Fruit fly (Drosophila melanogaster) whole organism, embryonic: ENCODE results near the gene kibra.

Experiments used
- CG11696 ChIP-seq: fragments of 200-800 bp; sonication (Bioruptor generic); IDR thresholded peaks from 2 replicates; pipeline ENCODE4 v1.3.6; 2022; ENCODE audit warnings: missing biosample characterization, missing genetic modification characterization
- CG12155 ChIP-seq: fragments of 200-800 bp; sonication (Bioruptor generic); optimal IDR thresholded peaks from 3 replicates; lab custom pipeline; 2016; ENCODE audit warnings: missing biosample characterization, missing genetic modification characterization
- CG12219 ChIP-seq: fragments of 200-800 bp; sonication (Bioruptor generic); optimal IDR thresholded peaks from 3 replicates; lab custom pipeline; 2018; ENCODE audit warnings: missing biosample characterization, mild to moderate bottlenecking, missing genetic modification characterization
- CG14710 ChIP-seq: fragments of 200-800 bp; sonication (Bioruptor generic); optimal IDR thresholded peaks from 3 replicates; lab custom pipeline; 2019; ENCODE audit warnings: missing biosample characterization, mild to moderate bottlenecking, missing genetic modification characterization, moderate library complexity
- CG1603 ChIP-seq: fragments of 200-800 bp; sonication (Bioruptor generic); optimal IDR thresholded peaks from 2 replicates; lab custom pipeline; 2019; ENCODE audit warnings: missing biosample characterization, mild to moderate bottlenecking, missing genetic modification characterization, moderate library complexity
- CG18262 ChIP-seq: fragments of 200-800 bp; optimal IDR thresholded peaks from 3 replicates; lab custom pipeline; 2019; ENCODE audit warnings: missing biosample characterization, mild to moderate bottlenecking, missing genetic modification characterization, moderate library complexity
- CG2116 ChIP-seq: fragments of 200-800 bp; sonication (Bioruptor generic); optimal IDR thresholded peaks from 3 replicates; lab custom pipeline; 2018; ENCODE audit warnings: missing biosample characterization, mild to moderate bottlenecking, missing genetic modification characterization
- CG2712 ChIP-seq: fragments of 200-800 bp; optimal IDR thresholded peaks from 3 replicates; lab custom pipeline; 2019; ENCODE audit warnings: missing biosample characterization, mild to moderate bottlenecking, missing genetic modification characterization, moderate library complexity
- CG34224 ChIP-seq: fragments of 200-800 bp; sonication (Bioruptor generic); IDR thresholded peaks from 3 replicates; pipeline ENCODE4 v1.3.6; 2022; ENCODE audit warnings: missing biosample characterization, missing genetic modification characterization; ENCODE audit not compliant: partially characterized antibody
- CG4617 ChIP-seq: fragments of 200-800 bp; sonication (Bioruptor generic); optimal IDR thresholded peaks from 3 replicates; lab custom pipeline; 2016; ENCODE audit warnings: missing biosample characterization, missing genetic modification characterization, borderline replicate concordance
- CG6254 ChIP-seq: fragments of 200-800 bp; sonication (Bioruptor generic); optimal IDR thresholded peaks from 3 replicates; lab custom pipeline; 2017; ENCODE audit warnings: mild to moderate bottlenecking, missing biosample characterization, missing genetic modification reagents, missing genetic modification characterization
- CG6272 ChIP-seq: fragments of 200-800 bp; sonication (Bioruptor generic); IDR thresholded peaks from 2 replicates; pipeline ENCODE4 v1.3.6; 2022; ENCODE audit warnings: missing biosample characterization, missing genetic modification characterization
- CG6765 ChIP-seq: fragments of 200-800 bp; sonication (Bioruptor generic); optimal IDR thresholded peaks from 3 replicates; lab custom pipeline; 2017; ENCODE audit warnings: missing biosample characterization, mild to moderate bottlenecking, missing genetic modification characterization
- CG7963 ChIP-seq: fragments of 200-800 bp; sonication (Bioruptor generic); IDR thresholded peaks from 3 replicates; pipeline ENCODE4 v1.3.6; 2022; ENCODE audit warnings: missing biosample characterization, missing genetic modification characterization; ENCODE audit not compliant: partially characterized antibody
- CoRest ChIP-seq: fragments of 200-800 bp; sonication (Bioruptor generic); optimal IDR thresholded peaks from 3 replicates; lab custom pipeline; 2018; ENCODE audit warnings: missing biosample characterization, mild to moderate bottlenecking, missing genetic modification characterization, moderate library complexity
- D ChIP-seq, 2 experiments: fragments of 200-800 bp in 1 of 2; fragments of >200 bp in 1 of 2; sonication (Bioruptor generic) in 1 of 2; optimal IDR thresholded peaks; 2 replicates in 1 of 2; 3 replicates in 1 of 2; lab custom pipeline; 2017; ENCODE audit warnings: mild to moderate bottlenecking in 1 of 2, missing biosample characterization in 1 of 2, missing genetic modification characterization in 1 of 2, missing genetic modification reagents in 1 of 2
- Hsf ChIP-seq: fragments of 200-800 bp; sonication (Bioruptor generic); optimal IDR thresholded peaks from 3 replicates; lab custom pipeline; 2016; ENCODE audit warnings: missing biosample characterization, missing genetic modification characterization
- Lpt ChIP-seq: fragments of >200 bp; optimal IDR thresholded peaks from 2 replicates; lab custom pipeline; 2018; ENCODE audit warnings: missing biosample characterization, missing genetic modification characterization
- NC2β ChIP-seq: fragments of 200-800 bp; sonication (Bioruptor generic); optimal IDR thresholded peaks from 2 replicates; lab custom pipeline; 2016; ENCODE audit warnings: missing biosample characterization, missing genetic modification characterization
- Side ChIP-seq: fragments of 200-800 bp; sonication (Bioruptor generic); optimal IDR thresholded peaks from 2 replicates; lab custom pipeline; 2016; ENCODE audit warnings: missing biosample characterization, missing genetic modification characterization
- Sin3A ChIP-seq: fragments of >200 bp; optimal IDR thresholded peaks from 2 replicates; lab custom pipeline; 2018
- Xrp1 ChIP-seq: fragments of 200-800 bp; sonication (Bioruptor generic); IDR thresholded peaks from 2 replicates; pipeline ENCODE4 v1.3.6; 2022; ENCODE audit warnings: missing biosample characterization, missing genetic modification characterization
- ap ChIP-seq: fragments of 200-800 bp; sonication (Bioruptor generic); IDR thresholded peaks from 2 replicates; pipeline ENCODE4 v1.3.6; 2022; ENCODE audit warnings: missing biosample characterization, missing genetic modification characterization
- ash1 ChIP-seq: fragments of 200-800 bp; sonication (Bioruptor generic); optimal IDR thresholded peaks from 2 replicates; lab custom pipeline; 2018; ENCODE audit warnings: missing biosample characterization, mild to moderate bottlenecking, missing genetic modification characterization
- br ChIP-seq: fragments of >200 bp; optimal IDR thresholded peaks from 2 replicates; lab custom pipeline; 2017
- chif ChIP-seq, 2 experiments: fragments of 200-800 bp; sonication (Bioruptor generic); optimal IDR thresholded peaks; 3 replicates each; lab custom pipeline; 2016; ENCODE audit warnings: missing biosample characterization in 2 of 2, missing genetic modification characterization in 2 of 2
- dm ChIP-seq: fragments of 200-800 bp; sonication (Bioruptor generic); optimal IDR thresholded peaks from 3 replicates; lab custom pipeline; 2016; ENCODE audit warnings: missing biosample characterization, missing genetic modification characterization
- dpn ChIP-seq, 2 experiments: fragments of 200-800 bp; sonication (Bioruptor generic); optimal IDR thresholded peaks; 3 replicates each; lab custom pipeline; 2016; ENCODE audit warnings: missing biosample characterization in 2 of 2, missing genetic modification characterization in 2 of 2
- esg ChIP-seq: fragments of 200-800 bp; sonication (Bioruptor generic); conservative IDR thresholded peaks from 2 replicates; pipeline ENCODE4 v1.3.6; 2022; ENCODE audit warnings: missing biosample characterization, missing genetic modification characterization
- fd102C ChIP-seq: fragments of 200-800 bp; sonication (Bioruptor generic); optimal IDR thresholded peaks from 2 replicates; lab custom pipeline; 2018; ENCODE audit warnings: missing biosample characterization, mild to moderate bottlenecking, missing genetic modification characterization, moderate library complexity
- hbn ChIP-seq: fragments of 200-800 bp; sonication (Bioruptor generic); IDR thresholded peaks from 2 replicates; pipeline ENCODE4 v1.3.6; 2022; ENCODE audit warnings: missing biosample characterization, missing genetic modification characterization; ENCODE audit not compliant: partially characterized antibody
- inv ChIP-seq: fragments of 200-800 bp; sonication (Bioruptor generic); IDR thresholded peaks from 2 replicates; pipeline ENCODE4 v1.3.6; 2022; ENCODE audit warnings: missing biosample characterization, missing genetic modification characterization; ENCODE audit not compliant: partially characterized antibody
- nom ChIP-seq: fragments of 200-800 bp; sonication (Bioruptor generic); optimal IDR thresholded peaks from 2 replicates; lab custom pipeline; 2017; ENCODE audit warnings: missing biosample characterization, missing genetic modification characterization, mild to moderate bottlenecking, moderate library complexity, missing genetic modification reagents
- prd ChIP-seq, 3 experiments: fragments of >200 bp in 2 of 3; fragments of 200-800 bp in 1 of 3; sonication (Bioruptor generic) in 1 of 3; optimal IDR thresholded peaks in 2 of 3; IDR thresholded peaks in 1 of 3; 2 replicates in 2 of 3; 3 replicates in 1 of 3; pipeline versions ENCODE4 v1.3.6 to Lab custom; 2017 to 2022; ENCODE audit warnings: missing biosample characterization in 1 of 3, missing genetic modification characterization in 1 of 3
- pros ChIP-seq: fragments of 200-800 bp; sonication (Bioruptor generic); optimal IDR thresholded peaks from 3 replicates; lab custom pipeline; 2019; ENCODE audit warnings: missing biosample characterization, mild to moderate bottlenecking, missing genetic modification characterization, moderate library complexity
- sens ChIP-seq: fragments of 200-800 bp; sonication (Bioruptor generic); peaks from one replicate; lab custom pipeline; 2016; ENCODE audit warnings: missing biosample characterization, missing genetic modification characterization
- slp2 ChIP-seq: fragments of 200-800 bp; sonication (Bioruptor generic); optimal IDR thresholded peaks from 2 replicates; lab custom pipeline; 2016; ENCODE audit warnings: missing biosample characterization, missing genetic modification characterization
- ssp ChIP-seq: fragments of 200-800 bp; sonication (Bioruptor generic); IDR thresholded peaks from 2 replicates; pipeline ENCODE4 v1.3.6; 2022; ENCODE audit warnings: missing biosample characterization, missing genetic modification characterization
- stwl ChIP-seq: fragments of 200-800 bp; sonication (Bioruptor generic); optimal IDR thresholded peaks from 3 replicates; lab custom pipeline; 2018; ENCODE audit warnings: missing biosample characterization, mild to moderate bottlenecking, missing genetic modification characterization, moderate library complexity
- tap ChIP-seq: fragments of 200-800 bp; optimal IDR thresholded peaks from 3 replicates; lab custom pipeline; 2019; ENCODE audit warnings: missing biosample characterization, mild to moderate bottlenecking, missing genetic modification characterization, moderate library complexity
- tio ChIP-seq: fragments of 200-800 bp; sonication (Bioruptor generic); optimal IDR thresholded peaks from 2 replicates; lab custom pipeline; 2017; ENCODE audit warnings: missing biosample characterization, missing genetic modification characterization, inconsistent platforms
- trh ChIP-seq: fragments of 200-800 bp; sonication (Bioruptor generic); optimal IDR thresholded peaks from 2 replicates; lab custom pipeline; 2016; ENCODE audit warnings: missing biosample characterization, missing genetic modification characterization
- wdn ChIP-seq: fragments of 200-800 bp; sonication (Bioruptor generic); IDR thresholded peaks from 2 replicates; pipeline ENCODE4 v1.3.6; 2022; ENCODE audit warnings: missing biosample characterization, missing genetic modification characterization
- zen ChIP-seq: fragments of 200-800 bp; sonication (Bioruptor generic); optimal IDR thresholded peaks from 3 replicates; lab custom pipeline; 2018; ENCODE audit warnings: missing biosample characterization, mild to moderate bottlenecking, missing genetic modification characterization, moderate library complexity
- zen2 ChIP-seq: fragments of 200-800 bp; sonication (Bioruptor generic); IDR thresholded peaks from 3 replicates; pipeline ENCODE4 v1.3.6; 2022; ENCODE audit warnings: missing biosample characterization, missing genetic modification characterization; ENCODE audit not compliant: partially characterized antibody

kibra gene

DNA sequence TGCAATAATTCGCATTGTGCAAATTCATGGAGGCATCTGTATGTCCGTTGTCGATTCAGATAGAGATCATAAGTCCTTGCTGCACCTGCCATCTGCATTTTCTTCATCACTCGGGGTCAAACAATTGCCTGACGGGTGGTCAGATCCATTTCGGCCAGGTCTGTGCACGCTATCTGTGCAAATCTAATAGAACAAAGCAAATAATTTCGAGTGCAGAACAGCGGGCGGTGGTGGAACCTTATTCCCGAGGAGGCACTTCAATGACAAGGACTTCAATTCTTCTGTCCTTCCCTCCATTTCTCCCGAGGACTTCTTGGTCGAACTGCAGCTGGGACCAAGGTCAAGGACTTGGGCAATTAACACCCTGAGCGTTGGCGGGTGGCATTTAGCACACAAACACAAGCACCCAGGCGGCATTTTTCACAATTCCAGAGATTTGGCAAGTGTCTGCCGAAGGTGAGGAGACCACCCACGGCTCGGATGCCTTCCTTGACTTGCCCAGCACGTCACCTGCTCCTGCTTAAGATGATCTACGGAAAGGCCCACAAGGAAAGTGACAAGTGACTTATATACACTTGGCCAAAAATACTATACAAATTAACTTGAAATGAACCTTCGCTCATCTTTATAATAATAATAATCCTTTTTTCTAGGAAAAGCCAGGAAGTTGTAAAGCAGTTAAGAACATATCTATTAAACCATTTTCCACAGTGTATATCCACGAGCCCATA lies 44.5 kb downstream of the kibra start (continued):
- TF ChIP-seq CG12219 (GFP tag; lab: Kevin White, UChicago), result no peak
- no peak for TF ChIP-seq CG34224
- TF ChIP-seq dm (GFP tag; lab: Kevin White, UChicago), result no peak
- TF ChIP-seq slp2 (GFP tag; lab: Kevin White, UChicago), result no peak
- peak; percentile 67 for TF ChIP-seq zen (tag; lab: Kevin White, UChicago)
- peak; percentile 54 for TF ChIP-seq pros (GFP tag; lab: Kevin White, UChicago)
- peak; percentile 55; the same call in 1 of the 2 replicates for TF ChIP-seq Xrp1
- TF ChIP-seq CG7963, result no peak
- TF ChIP-seq CG11696 (GFP tag; lab: Robert Waterston, UW), result no peak
- TF ChIP-seq trh (GFP tag; lab: Kevin White, UChicago), result no peak
- TF ChIP-seq prd (optimal IDR thresholded peaks at IDR 0.05; lab: Kevin White, UChicago), result no peak
- peak; percentile 76 for TF ChIP-seq prd (GFP tag; IDR thresholded peaks at IDR 0.05; lab: Robert Waterston, UW)
- TF ChIP-seq CG4617 (GFP tag; lab: Kevin White, UChicago), result no peak
- TF ChIP-seq zen2 (GFP tag; lab: Robert Waterston, UW), result no peak
- TF ChIP-seq CG14710 (tag; lab: Kevin White, UChicago), result no peak
- no peak for TF ChIP-seq Side (GFP tag; lab: Kevin White, UChicago)

DNA sequence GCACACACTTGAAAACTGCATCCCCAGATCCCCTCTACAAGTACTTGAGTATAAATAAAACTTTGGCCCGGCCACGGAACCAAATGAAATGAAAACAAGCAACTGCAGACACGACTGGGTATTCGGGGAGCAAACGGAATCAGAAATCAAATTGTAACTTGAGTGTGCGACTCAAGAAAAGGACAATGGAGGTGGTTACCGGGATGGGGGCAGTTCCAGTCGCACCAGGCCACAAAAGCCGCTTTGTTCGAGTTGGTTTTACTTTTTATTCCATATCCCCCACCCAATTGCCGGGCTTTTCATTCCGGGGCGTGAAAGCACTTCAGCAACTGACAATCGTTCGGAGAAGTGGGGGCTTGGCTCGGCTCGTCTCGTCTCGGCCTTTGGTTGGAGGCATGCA lies 46.2 kb downstream of the kibra start:
- TF ChIP-seq sens, result peak; percentile 27
- no peak for TF ChIP-seq tap

DNA sequence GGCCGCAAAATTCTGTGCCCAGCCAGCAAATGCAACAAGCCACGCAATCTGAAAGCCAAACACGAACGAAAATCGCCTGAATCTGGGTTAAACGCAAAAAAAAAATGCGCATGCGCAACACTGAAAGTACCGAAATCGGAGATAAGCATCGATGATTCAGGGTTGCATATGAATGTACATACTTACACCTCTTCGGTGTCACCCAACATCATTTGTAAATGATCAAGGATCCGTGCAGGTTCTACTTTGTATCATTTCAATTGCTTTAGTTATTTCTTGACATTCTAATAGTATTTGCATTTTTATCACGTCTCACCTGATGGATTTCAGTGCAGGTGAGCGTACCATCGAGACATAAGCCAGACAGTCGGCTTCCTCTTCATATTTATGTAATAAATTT lies 47.0 kb downstream of the kibra start:
- TF ChIP-seq hbn (GFP tag; lab: Robert Waterston, UW), result no peak
- TF ChIP-seq D (optimal IDR thresholded peaks at IDR 0.05; lab: Kevin White, UChicago), result peak; percentile 1
- no peak for TF ChIP-seq D (GFP tag; optimal IDR thresholded peaks at IDR 0.05; lab: Kevin White, UChicago)
- TF ChIP-seq stwl (tag; lab: Kevin White, UChicago), result peak; percentile 5
- peak; percentile 22 for TF ChIP-seq CG2116
- TF ChIP-seq, all 482 proteins: peak for 3

DNA sequence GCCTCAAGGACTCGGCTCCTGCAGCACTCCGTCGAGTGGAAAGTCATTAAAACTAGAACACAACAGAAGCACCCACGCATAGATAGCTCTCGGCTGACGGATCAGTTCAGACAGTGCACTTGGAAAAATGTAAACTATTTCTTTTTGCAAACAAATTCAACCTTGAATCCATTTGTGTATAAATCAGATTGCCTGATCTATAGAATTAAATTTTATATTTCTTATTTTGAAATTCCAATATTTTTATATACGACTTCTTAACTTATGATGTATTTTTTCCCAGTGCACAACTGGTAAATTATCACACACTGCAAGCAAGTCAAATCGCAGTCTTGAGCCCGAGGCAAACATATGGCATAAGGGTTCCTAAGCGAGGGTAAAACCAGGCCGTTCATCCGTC lies 49.3 kb downstream of the kibra start:
- TF ChIP-seq wdn (GFP tag; lab: Robert Waterston, UW) (no peak), Lpt (GFP tag; lab: Kevin White, UChicago) (no peak), inv (GFP tag; lab: Robert Waterston, UW) (no peak), esg (GFP tag; lab: Robert Waterston, UW) (peak; percentile 54), dpn (GFP tag; optimal IDR thresholded peaks at IDR 0.05; lab: Kevin White, UChicago) (peak; percentile 38 to 51), Hsf (peak; percentile 60), ssp (GFP tag; lab: Robert Waterston, UW) (peak; percentile 41; the same call in 1 of the 2 replicates), tio (GFP tag; lab: Kevin White, UChicago) (peak; percentile 52), CG2712 (tag; lab: Kevin White, UChicago) (peak; percentile 90), CG18262 (peak; percentile 89), CoRest (tag; lab: Kevin White, UChicago) (peak; percentile 59), CG12155 (GFP tag; lab: Kevin White, UChicago) (peak; percentile 47), chif (GFP tag; optimal IDR thresholded peaks at IDR 0.05; lab: Kevin White, UChicago) (peak; percentile 55 to 80), nom (peak; percentile 7), br (lab: Kevin White, UChicago) (no peak), CG6765 (GFP tag; lab: Kevin White, UChicago) (no peak), NC2β (GFP tag; lab: Kevin White, UChicago) (peak; percentile 45), CG6272 (GFP tag; lab: Robert Waterston, UW) (no peak), fd102C (GFP tag; lab: Kevin White, UChicago) (peak; percentile 84), Sin3A (no peak), CG6254 (GFP tag; lab: Kevin White, UChicago) (peak; percentile 46), ash1 (GFP tag; lab: Kevin White, UChicago) (no peak), ap (GFP tag; lab: Robert Waterston, UW) (0 out of 2 replicates have a peak, but pooled peaks have one; percentile 17), CG1603 (tag; lab: Kevin White, UChicago) (peak; percentile 49)
